Fruit fly (Drosophila melanogaster): ENCODE measurements around the gene CG6686.
A peak's percentile ranks its signal among the peaks of the same experiment; 100 is the strongest.

DNA sequence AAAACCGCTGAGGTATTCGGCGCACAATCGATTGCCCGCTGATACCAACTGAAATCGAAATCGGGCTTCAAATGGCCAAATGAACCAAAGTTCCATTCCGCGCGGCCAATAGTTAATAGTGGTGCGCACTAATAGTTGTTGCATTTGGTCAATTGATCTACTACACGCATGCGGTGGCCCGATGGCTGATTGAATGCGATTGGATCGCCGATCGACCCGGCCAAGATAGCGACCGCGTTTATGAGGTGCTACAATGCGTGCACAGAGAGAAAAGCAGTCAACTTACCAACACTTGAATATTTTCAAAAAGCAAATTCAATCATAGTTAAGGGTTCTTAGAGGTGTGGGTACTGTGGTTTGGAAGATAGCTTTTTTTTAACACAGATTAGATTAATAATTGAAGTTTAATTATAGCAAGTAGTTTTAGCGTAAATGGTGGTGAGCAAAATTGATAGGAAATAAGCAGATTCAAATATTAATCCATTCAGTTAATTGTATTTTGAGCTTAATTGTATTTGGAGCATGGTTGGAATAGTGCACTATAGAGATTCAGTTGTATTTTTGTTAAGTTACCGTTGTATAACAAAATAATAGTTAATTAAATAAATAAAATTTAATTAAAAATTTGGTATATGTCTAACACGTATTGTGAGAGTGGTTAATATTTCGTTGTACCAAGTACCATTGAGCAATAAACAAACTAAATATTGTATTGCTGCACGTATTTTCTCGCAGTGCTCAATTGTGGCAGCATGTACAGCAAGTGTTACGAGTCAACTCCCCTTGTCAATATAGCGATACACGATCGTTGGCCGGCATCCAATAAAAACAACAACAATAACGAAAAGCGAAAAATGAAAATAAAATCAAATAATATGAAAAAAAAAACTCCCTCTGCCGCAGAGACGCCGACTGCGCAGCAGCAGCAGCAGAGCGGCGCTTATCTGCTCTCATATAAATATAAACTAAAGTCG, 38.9 kb upstream of the CG6686 start:
- no peak for TF ChIP-seq aop (GFP tag; IDR thresholded peaks at IDR 0.05)
- TF ChIP-seq z (GFP tag; IDR thresholded peaks at IDR 0.05): no peak
- TF ChIP-seq CG2120 (GFP tag; optimal IDR thresholded peaks at IDR 0.05): peak; percentile 33
- no peak for TF ChIP-seq TFAM (GFP tag; optimal IDR thresholded peaks at IDR 0.05)
- no peak for TF ChIP-seq ham (GFP tag; IDR thresholded peaks at IDR 0.05)

Measured in whole organism, embryonic.